Fruit fly (Drosophila melanogaster): ENCODE measurements around the gene CG5050.

The CG5050 gene

DNA sequence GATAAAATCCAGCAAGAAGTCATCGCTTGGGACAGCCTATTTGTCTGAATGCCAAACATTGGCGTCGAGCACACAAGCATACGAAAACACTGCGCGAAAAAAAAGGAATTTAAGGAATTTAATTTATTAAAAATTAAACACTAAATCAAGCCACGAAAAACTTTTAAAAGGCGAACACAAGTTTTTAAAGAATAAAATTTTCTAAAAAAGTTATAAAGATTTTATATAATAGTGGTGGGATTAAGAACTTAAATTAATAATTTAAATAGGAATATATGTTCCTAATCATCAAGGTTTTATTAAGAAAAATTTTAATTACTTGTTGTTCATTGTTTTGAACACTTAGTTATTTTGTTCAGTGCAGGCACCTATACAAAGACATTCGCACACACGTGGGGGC lies 31.4 kb upstream of the CG5050 start (continued):
- TF ChIP-seq Met (GFP tag; optimal IDR thresholded peaks at IDR 0.05) (peak; percentile 60), net (GFP tag; optimal IDR thresholded peaks at IDR 0.05) (no peak), CG32006 (GFP tag; optimal IDR thresholded peaks at IDR 0.05) (peak; percentile 36), Eip93F (GFP tag; optimal IDR thresholded peaks at IDR 0.05) (no peak), Ets96B (tag; optimal IDR thresholded peaks at IDR 0.05) (no peak), CG6276 (GFP tag; optimal IDR thresholded peaks at IDR 0.05) (no peak), CG6163 (GFP tag; IDR thresholded peaks at IDR 0.05) (0 out of 3 replicates have a peak, but pooled peaks have one; percentile 26), CG6792 (GFP tag; optimal IDR thresholded peaks at IDR 0.05) (peak; percentile 21), ss (GFP tag; optimal IDR thresholded peaks at IDR 0.05) (no peak), Lpt (GFP tag; optimal IDR thresholded peaks at IDR 0.05) (no peak), CG10669 (GFP tag; optimal IDR thresholded peaks at IDR 0.05) (peak; percentile 57), CG3032 (tag; optimal IDR thresholded peaks at IDR 0.05) (peak; percentile 78), CG11902 (GFP tag; optimal IDR thresholded peaks at IDR 0.05) (no peak), CG34406 (GFP tag; optimal IDR thresholded peaks at IDR 0.05) (peak; percentile 49), CG15336 (GFP tag; IDR thresholded peaks at IDR 0.05) (peak; percentile 61; the same call in 1 of the 2 replicates), CG4318 (GFP tag; optimal IDR thresholded peaks at IDR 0.05) (peak; percentile 7), achi (GFP tag; optimal IDR thresholded peaks at IDR 0.05) (peak; percentile 26), cyc (GFP tag; optimal IDR thresholded peaks at IDR 0.05) (peak; percentile 5), Blimp-1 (GFP tag; optimal IDR thresholded peaks at IDR 0.05) (peak; percentile 10), acj6 (GFP tag; optimal IDR thresholded peaks at IDR 0.05) (peak; percentile 75), Sox15 (GFP tag; optimal IDR thresholded peaks at IDR 0.05) (peak; percentile 3), Ets21C (GFP tag; optimal IDR thresholded peaks at IDR 0.05) (peak; percentile 20), Hr4 (GFP tag; optimal IDR thresholded peaks at IDR 0.05) (no peak), CG8319 (GFP tag; optimal IDR thresholded peaks at IDR 0.05) (peak; percentile 20)

dm6 chr2L:17422089-17422488 lies 30.6 kb upstream of the CG5050 start:
- TF ChIP-seq Ets96B (tag; optimal IDR thresholded peaks at IDR 0.05) = peak; percentile 3
- TF ChIP-seq CG31627 (GFP tag; optimal IDR thresholded peaks at IDR 0.05) = peak; percentile 6
- TF ChIP-seq acj6 (GFP tag; optimal IDR thresholded peaks at IDR 0.05) = peak; percentile 3
- TF ChIP-seq Eip78C (GFP tag) = peak; percentile 61
- no peak for TF ChIP-seq CG3032 (tag; optimal IDR thresholded peaks at IDR 0.05)
- no peak for TF ChIP-seq Eip75B (GFP tag; optimal IDR thresholded peaks at IDR 0.05)
- TF ChIP-seq svp (GFP tag) = peak; percentile 67
- peak; percentile 29 for TF ChIP-seq pdm3 (GFP tag; optimal IDR thresholded peaks at IDR 0.05)
- no peak for TF ChIP-seq Sox14 (GFP tag; optimal IDR thresholded peaks at IDR 0.05)

- no peak for TF ChIP-seq Met (GFP tag; optimal IDR thresholded peaks at IDR 0.05)
- no peak for TF ChIP-seq Eip93F (GFP tag; optimal IDR thresholded peaks at IDR 0.05)
- TF ChIP-seq CG8119 (GFP tag; IDR thresholded peaks at IDR 0.05) = no peak
- TF ChIP-seq fd59A (GFP tag; optimal IDR thresholded peaks at IDR 0.05) = no peak
- TF ChIP-seq CG32006 (GFP tag; optimal IDR thresholded peaks at IDR 0.05) = no peak
- no peak for TF ChIP-seq pdm3 (GFP tag; optimal IDR thresholded peaks at IDR 0.05)
- no peak for TF ChIP-seq Ets21C (GFP tag; optimal IDR thresholded peaks at IDR 0.05)
- TF ChIP-seq CG6163 (GFP tag; IDR thresholded peaks at IDR 0.05) = no peak
- TF ChIP-seq Eip75B (GFP tag; optimal IDR thresholded peaks at IDR 0.05) = no peak
- TF ChIP-seq Smox (GFP tag; optimal IDR thresholded peaks at IDR 0.05) = no peak
- TF ChIP-seq CG3032 (tag; optimal IDR thresholded peaks at IDR 0.05) = no peak
- no peak for TF ChIP-seq CG15336 (GFP tag; IDR thresholded peaks at IDR 0.05)
- TF ChIP-seq CG10669 (GFP tag; optimal IDR thresholded peaks at IDR 0.05) = no peak
- no peak for TF ChIP-seq CG8319 (GFP tag; optimal IDR thresholded peaks at IDR 0.05)
- no peak for TF ChIP-seq CG31627 (GFP tag; optimal IDR thresholded peaks at IDR 0.05)
Measured at dm6 chr2L:17425005-17425404, 27.7 kb upstream of the CG5050 start.

DNA sequence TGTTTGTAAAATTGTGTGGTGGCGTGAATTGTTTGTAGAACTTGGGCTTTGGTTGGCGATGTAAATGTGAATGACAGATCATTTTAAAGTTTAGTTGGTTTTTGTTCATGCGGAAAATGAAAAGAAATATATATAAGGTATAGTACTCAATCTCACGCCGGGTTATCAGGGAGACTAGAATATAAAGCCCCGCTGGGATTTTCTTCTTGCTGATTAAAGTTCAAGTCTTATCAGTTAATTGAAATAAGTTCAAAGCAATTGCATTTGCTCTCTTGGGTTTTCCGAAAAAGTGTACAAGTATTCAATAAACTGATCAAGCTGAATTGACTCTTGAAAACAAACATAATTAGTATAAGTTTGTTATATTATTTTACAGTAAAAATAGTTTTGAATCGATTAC lies 27.3 kb upstream of the CG5050 start:
- TF ChIP-seq svp (GFP tag) = peak; percentile 92
- TF ChIP-seq Hr39 (GFP tag; optimal IDR thresholded peaks at IDR 0.05) = no peak
- TF ChIP-seq dsx (GFP tag; optimal IDR thresholded peaks at IDR 0.05; ENCODE audit: poor library complexity, severe bottlenecking) = no peak
- TF ChIP-seq CG11762 (GFP tag; optimal IDR thresholded peaks at IDR 0.05; ENCODE audit: insufficient read depth) = no peak
- TF ChIP-seq dac (GFP tag; optimal IDR thresholded peaks at IDR 0.05) = no peak
- no peak for TF ChIP-seq Sox14 (GFP tag; optimal IDR thresholded peaks at IDR 0.05)

Measured in whole organism, prepupa.